Fruit fly (Drosophila melanogaster): Measurements from ENCODE around the gene CG43755.

The CG43755 gene

DNA sequence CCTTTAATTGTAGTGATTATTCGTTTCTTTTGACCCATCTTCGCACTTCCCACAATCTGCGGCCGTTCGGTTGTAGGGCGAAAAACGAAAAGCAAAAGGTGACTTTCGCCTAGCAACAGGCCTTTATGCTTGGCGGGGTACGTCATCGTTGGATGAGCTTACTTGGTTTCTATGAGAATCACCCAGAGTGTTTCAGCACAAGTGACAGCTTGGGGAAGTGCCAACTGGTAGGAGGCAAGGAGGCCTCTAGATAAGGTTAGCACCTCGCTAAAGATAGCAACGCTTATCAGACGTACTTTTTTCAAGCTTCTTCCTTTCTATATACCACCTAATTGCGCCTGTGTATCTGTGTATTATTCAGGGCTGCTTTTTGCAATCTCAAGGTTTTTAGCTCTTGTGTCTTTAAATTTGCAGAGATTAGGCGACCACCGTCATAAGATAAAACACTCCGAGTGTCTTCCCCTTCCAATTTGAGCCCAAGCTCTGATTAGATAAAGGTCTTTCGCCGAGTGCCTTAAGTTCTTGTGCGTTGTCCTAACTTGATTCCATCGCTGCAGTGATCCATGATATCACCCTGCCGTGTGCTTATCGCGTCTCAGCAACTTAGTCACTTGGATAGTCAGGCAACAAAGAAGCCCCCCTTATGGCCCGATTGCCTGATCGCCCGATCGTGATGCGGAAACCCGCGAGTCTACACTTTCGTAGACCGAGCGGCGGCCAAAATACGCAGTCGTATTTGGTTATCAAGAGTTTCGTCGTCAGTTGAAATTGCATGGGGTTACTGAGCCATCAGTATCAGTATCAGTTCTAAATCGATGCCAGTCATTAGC, 28.5 kb downstream of the CG43755 start:
- TF ChIP-seq h (optimal IDR thresholded peaks at IDR 0.05) (no peak), Sin3A (optimal IDR thresholded peaks at IDR 0.05) (no peak), insv (optimal IDR thresholded peaks at IDR 0.05) (no peak), Myc (optimal IDR thresholded peaks at IDR 0.05) (no peak), ttk (optimal IDR thresholded peaks at IDR 0.05) (no peak), psq (optimal IDR thresholded peaks at IDR 0.05) (no peak)

DNA sequence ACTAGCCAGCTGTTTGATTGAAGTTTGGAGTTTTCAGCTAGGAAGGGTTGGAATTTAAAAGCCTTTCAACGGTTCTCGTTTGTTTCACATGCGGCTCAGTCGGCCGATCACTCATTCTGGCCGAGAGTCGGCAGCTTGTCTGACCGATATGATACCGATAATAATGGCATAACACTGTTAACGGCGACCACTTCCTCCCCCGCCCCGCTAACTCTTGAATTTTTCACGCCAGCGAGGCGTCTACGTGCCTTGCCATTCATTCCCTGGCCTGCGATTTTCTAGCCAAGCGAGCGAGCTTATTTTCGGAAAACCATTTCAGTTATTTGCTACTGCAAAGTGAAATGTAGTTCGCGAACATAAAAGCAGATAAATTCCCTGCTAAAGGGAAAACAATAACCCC, 29.6 kb downstream of the CG43755 start:
- TF ChIP-seq ttk (optimal IDR thresholded peaks at IDR 0.05) (no peak), Myc (optimal IDR thresholded peaks at IDR 0.05) (no peak), psq (optimal IDR thresholded peaks at IDR 0.05) (no peak), h (optimal IDR thresholded peaks at IDR 0.05) (no peak), insv (optimal IDR thresholded peaks at IDR 0.05) (no peak), Sin3A (optimal IDR thresholded peaks at IDR 0.05) (no peak)

DNA sequence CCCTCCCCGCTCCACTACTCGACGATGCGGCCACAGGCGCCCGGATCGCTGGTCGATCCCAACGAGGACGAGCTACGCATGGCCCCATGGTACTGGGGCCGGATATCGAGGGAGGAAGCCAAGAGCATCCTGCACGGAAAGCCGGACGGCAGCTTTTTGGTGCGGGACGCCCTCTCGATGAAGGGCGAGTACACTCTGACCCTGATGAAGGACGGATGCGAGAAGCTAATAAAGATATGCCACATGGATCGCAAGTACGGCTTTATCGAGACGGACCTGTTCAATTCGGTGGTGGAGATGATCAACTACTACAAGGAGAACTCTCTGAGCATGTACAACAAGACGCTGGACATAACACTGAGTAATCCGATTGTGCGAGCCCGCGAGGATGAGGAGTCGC, 30.5 kb downstream of the CG43755 start:
- no peak for TF ChIP-seq Sin3A (optimal IDR thresholded peaks at IDR 0.05)
- peak; percentile 67 for TF ChIP-seq ttk (optimal IDR thresholded peaks at IDR 0.05)
- no peak for TF ChIP-seq insv (optimal IDR thresholded peaks at IDR 0.05)
- TF ChIP-seq psq (optimal IDR thresholded peaks at IDR 0.05), result no peak
- TF ChIP-seq Myc (optimal IDR thresholded peaks at IDR 0.05), result no peak
- no peak for TF ChIP-seq h (optimal IDR thresholded peaks at IDR 0.05)

DNA sequence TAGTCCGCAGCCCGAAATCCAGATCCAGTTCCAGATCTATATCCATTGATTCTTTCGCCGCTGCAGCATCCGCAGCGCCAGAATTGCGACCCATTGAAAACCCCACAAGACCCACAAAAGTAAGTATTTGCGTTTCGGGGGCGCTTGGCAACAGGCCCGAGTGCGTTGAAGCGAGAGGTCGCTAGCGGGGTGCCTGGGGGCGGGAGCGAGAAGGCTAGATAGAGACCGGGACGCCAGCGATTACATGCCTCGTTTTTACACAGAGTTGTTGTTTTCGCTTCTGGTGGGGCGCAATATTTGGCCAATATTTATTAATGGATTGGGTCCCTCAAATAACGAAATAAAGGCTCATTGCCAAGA, 31.3 kb downstream of the CG43755 start:
- TF ChIP-seq Myc (optimal IDR thresholded peaks at IDR 0.05), result no peak
- no peak for TF ChIP-seq insv (optimal IDR thresholded peaks at IDR 0.05)
- no peak for TF ChIP-seq Sin3A (optimal IDR thresholded peaks at IDR 0.05)
- no peak for TF ChIP-seq psq (optimal IDR thresholded peaks at IDR 0.05)
- TF ChIP-seq ttk (optimal IDR thresholded peaks at IDR 0.05), result no peak
- TF ChIP-seq h (optimal IDR thresholded peaks at IDR 0.05), result no peak

DNA sequence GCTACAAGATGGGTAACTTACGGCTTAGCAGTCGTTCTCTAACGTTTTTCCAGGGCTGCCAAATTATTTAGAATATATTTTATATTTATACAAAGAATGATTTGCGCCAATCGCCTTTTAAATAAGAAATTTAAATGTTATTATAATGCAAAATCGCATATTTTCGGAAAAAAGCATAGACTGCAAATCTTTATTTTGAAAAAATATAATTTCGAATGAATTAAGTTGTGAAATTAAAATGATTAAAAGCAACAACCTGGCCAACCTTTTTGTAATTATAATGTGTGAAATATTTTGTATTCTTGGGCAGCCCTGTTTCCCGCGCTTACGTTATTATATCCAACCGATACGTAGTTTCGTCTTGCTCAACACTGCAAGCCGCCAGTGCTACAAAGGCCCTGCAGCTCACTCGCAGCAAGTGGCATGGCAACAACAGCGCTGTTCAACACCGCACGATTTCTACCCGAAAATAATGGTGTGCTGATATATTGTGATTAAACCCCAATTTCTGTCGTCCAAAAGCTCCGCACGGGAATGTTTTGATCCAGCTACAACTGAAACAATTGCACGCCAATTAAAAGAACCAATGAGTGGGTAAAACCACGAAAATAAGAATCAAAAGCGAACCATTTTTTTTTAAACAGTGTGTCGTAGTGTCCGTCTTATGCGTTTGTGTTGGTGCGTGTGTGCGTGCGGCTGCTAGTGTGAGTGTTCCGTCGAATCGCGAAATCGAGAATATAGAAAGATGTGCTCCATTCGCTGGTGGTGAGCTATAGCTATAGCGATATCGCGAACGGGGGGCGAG, 31.9 kb downstream of the CG43755 start, which contains the start of gene Pi3K21B:
Gene Pi3K21B (plus strand): TSS at position 401 of the 805 bp plus-strand sequence.
- TF ChIP-seq psq (optimal IDR thresholded peaks at IDR 0.05) (no peak), insv (optimal IDR thresholded peaks at IDR 0.05) (no peak), h (optimal IDR thresholded peaks at IDR 0.05) (peak; percentile 39)

DNA sequence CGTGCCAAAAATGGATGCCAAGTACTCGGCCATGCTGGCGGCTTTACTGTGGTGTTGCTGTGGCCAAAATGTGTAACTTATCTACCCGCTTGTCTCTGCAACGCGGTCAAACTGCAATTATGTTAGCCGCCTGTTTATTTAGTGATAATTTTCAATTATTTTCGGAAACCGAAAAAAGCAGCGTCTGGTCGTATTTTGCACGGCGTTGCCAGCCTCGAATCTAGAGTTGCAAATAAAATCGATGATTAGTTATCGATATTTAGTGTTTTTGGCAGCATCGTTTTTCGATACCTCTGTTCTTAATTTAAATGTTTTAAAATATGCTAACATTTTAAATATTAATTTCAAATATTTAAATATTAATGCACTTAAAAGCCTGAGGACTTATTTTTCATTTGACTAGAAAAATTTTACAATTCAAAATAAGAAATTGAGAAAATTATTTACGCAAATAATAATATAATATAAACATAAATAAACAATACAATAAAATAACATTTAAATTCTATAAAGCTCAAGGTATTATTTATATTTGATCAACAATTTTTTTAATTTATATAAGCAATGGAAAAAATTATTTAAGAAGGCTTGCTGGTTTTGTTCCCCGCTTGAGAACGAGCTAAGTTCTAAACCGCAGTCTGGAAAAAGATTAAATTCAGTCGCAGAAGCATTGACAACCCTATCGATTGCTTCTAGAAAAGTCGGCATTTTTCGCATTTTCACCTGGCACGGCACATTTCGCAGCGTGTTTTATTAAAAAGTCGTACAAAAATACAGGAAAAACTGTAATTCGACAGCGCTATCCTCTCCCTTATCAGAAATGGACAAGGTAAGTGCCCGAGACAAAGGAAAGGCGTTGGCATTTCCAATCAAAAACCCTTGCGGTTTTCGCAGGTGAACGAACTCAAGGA, 34.9 kb downstream of the CG43755 start, which contains the start of the genes U2af38 and Stip1:
Gene U2af38 (minus strand): TSS at position 230 of the 911 bp plus-strand sequence.
Gene Stip1 (plus strand): TSS at position 671 of the 911 bp plus-strand sequence.
- TF ChIP-seq ttk (optimal IDR thresholded peaks at IDR 0.05) (no peak), psq (optimal IDR thresholded peaks at IDR 0.05) (no peak), insv (optimal IDR thresholded peaks at IDR 0.05) (no peak), h (optimal IDR thresholded peaks at IDR 0.05) (no peak), Myc (optimal IDR thresholded peaks at IDR 0.05) (no peak), Sin3A (optimal IDR thresholded peaks at IDR 0.05) (no peak)

DNA sequence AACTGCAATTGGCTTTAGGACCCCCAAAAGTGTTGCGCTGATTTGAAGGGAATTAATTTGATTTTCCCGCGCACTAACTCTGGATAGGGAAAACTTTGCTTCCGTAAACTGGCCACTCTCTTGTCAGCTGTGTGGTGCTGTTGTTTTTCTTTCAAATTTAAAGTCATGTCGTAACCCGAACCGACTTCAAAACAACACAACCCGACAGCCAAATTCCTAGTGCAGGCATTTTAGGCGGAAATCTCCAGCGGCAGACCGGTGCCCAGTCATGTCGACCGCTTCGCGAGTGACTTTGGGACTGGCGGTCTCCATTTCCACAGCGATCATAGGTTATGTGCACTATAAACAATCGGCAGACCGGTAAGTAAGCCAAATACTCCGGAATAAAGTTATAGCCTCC, 37.3 kb downstream of the CG43755 start, which contains the start of gene CG11562:
Gene CG11562 (plus strand): TSS at position 119 of the 400 bp plus-strand sequence.
- TF ChIP-seq h (optimal IDR thresholded peaks at IDR 0.05) (no peak), insv (optimal IDR thresholded peaks at IDR 0.05) (no peak), Sin3A (optimal IDR thresholded peaks at IDR 0.05) (no peak), psq (optimal IDR thresholded peaks at IDR 0.05) (no peak), Myc (optimal IDR thresholded peaks at IDR 0.05) (no peak), ttk (optimal IDR thresholded peaks at IDR 0.05) (no peak)

DNA sequence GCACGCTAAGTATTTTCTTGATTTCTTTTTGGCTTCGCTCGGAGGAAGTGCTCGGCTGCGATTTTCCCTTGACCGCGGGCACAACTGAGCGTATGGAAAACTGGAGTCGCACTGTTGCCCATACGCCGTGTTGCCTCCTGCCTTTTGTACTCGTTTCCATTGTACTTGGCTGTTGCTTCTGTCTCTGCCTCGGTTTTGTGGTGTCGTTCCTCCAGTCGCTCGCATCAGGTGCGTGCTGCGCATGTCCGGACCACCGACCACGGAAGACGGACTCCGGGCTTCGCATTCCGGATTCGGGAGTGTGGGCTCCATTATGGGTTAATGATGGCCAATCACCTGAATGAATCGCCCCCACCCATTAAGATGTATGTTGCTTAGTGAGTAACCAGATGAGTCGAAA, 37.9 kb downstream of the CG43755 start, which contains the start of gene CG3625:
Gene CG3625 (minus strand): TSS at position 139 of the 400 bp plus-strand sequence.
- TF ChIP-seq h (optimal IDR thresholded peaks at IDR 0.05) (no peak), Myc (optimal IDR thresholded peaks at IDR 0.05) (no peak), psq (optimal IDR thresholded peaks at IDR 0.05) (no peak), Sin3A (optimal IDR thresholded peaks at IDR 0.05) (no peak), ttk (optimal IDR thresholded peaks at IDR 0.05) (no peak), insv (optimal IDR thresholded peaks at IDR 0.05) (no peak)

DNA sequence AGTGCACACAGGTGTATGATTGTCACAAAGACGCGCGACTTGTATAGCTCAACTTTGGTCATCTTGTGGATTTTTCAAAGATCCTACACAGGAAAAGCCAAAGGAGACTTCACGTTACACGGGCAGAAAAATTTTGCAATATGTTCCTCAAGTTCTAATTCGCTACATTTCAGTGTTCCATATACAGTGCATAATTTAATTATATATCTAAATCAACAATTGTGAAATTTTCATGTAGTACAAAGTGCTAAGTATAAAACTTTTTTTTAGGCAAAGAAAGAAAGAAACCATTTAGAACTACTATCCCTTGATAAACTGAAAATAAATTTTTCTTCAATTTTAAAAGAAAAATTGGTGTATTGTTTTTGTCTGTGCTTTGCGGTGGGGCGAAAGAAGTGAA, 38.6 kb downstream of the CG43755 start:
- TF ChIP-seq insv (optimal IDR thresholded peaks at IDR 0.05), result no peak
- TF ChIP-seq psq (optimal IDR thresholded peaks at IDR 0.05), result no peak
- no peak for TF ChIP-seq Myc (optimal IDR thresholded peaks at IDR 0.05)
- no peak for TF ChIP-seq Sin3A (optimal IDR thresholded peaks at IDR 0.05)
- no peak for TF ChIP-seq ttk (optimal IDR thresholded peaks at IDR 0.05)
- TF ChIP-seq h (optimal IDR thresholded peaks at IDR 0.05), result no peak

DNA sequence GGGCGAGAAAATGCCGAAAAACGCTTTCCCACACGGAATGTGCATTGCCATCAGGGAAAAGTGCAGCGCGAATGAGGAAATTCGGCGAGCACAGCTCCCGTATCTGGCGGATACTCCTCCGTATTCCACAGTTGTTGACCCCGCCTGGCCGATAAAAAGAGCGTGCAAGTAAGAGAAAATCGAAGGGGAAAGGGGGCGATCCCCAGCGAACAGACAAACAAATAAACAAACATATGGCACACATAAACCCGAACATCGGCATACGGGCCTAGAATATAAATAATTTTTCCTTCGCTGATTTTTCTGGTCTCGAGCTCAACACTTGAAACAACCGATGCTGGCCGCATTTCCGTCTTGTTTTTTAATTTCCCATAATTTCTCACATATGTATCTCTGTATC, 39.2 kb downstream of the CG43755 start:
- TF ChIP-seq psq (optimal IDR thresholded peaks at IDR 0.05) (no peak), Sin3A (optimal IDR thresholded peaks at IDR 0.05) (no peak), h (optimal IDR thresholded peaks at IDR 0.05) (no peak), Myc (optimal IDR thresholded peaks at IDR 0.05) (no peak), insv (optimal IDR thresholded peaks at IDR 0.05) (no peak), ttk (optimal IDR thresholded peaks at IDR 0.05) (no peak)

DNA sequence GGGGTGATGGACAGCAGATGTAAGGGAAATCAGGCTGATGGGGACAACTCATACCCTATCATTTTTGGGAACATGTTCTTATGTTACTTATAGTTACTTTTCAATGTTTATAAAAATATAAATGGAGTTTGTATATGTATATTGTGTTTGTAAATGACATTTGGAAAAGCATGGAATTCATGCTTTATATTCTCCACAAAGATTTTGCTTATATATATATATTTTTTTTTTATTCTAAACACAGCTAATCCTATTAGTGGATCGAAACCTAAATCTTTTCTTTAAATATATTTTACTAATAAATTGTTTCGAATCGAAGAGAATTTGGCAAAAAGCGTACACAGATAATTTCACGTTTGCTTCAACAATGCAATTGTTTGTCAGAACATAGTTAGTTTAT, 40.5 kb downstream of the CG43755 start, which contains the start of gene Amnionless:
Gene Amnionless (minus strand): TSS at position 101 of the 400 bp plus-strand sequence.
- no peak for TF ChIP-seq Sin3A (optimal IDR thresholded peaks at IDR 0.05)
- no peak for TF ChIP-seq insv (optimal IDR thresholded peaks at IDR 0.05)
- no peak for TF ChIP-seq Myc (optimal IDR thresholded peaks at IDR 0.05)
- TF ChIP-seq h (optimal IDR thresholded peaks at IDR 0.05), result no peak
- TF ChIP-seq ttk (optimal IDR thresholded peaks at IDR 0.05), result no peak
- TF ChIP-seq psq (optimal IDR thresholded peaks at IDR 0.05), result no peak
